Fruit fly (Drosophila melanogaster): ENCODE data around the gene CG4935.
A peak's percentile ranks its signal among the peaks of the same experiment; 100 is the strongest.

DNA sequence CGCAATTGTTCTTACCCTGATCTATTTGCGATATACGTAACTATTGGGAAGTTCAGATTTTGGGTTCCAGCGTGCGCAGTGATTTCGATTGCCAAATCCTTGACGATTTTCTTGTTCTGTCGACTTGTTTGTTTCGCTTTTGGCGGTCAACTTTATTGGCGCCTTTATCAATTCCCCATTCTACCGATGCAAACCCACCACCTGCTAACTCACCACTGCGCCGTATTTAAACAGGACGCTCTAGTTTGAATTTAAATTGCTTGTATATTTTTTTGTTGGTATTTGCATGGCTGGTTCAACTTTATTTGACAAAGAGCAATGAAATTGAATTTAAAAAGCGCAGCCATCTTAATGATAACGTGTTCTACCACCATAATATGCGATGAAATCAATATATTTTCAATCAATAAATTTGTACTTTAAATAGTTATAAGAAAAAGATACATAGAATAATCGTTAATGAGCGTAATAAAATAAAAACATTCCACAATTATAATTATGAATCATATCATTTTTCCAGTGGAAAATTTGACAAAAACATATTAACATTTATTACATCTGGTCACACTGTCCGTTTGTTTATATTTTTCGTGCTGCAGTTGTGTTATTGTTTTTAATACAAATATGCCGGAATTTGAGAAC, at the start of gene CG4935, which contains the start of gene twe:
- no peak for TF ChIP-seq kay (GFP tag; ENCODE audit: borderline replicate concordance)
- no peak for TF ChIP-seq Hr96 (GFP tag; optimal IDR thresholded peaks at IDR 0.05)
- no peak for TF ChIP-seq CG1620 (GFP tag; optimal IDR thresholded peaks at IDR 0.05)
- no peak for TF ChIP-seq CG12768 (GFP tag; optimal IDR thresholded peaks at IDR 0.05)
- TF ChIP-seq bab1 (GFP tag; optimal IDR thresholded peaks at IDR 0.05) = peak; percentile 32
- TF ChIP-seq CG14711 (tag; optimal IDR thresholded peaks at IDR 0.05) = no peak

All from whole organism, adult.